Fruit fly (Drosophila melanogaster) whole organism, prepupa: Measurements from ENCODE around the gene enc.

Source experiments
- Blimp-1 ChIP-seq: fragments of 200-800 bp; sonication (Bioruptor generic); optimal IDR thresholded peaks from 3 replicates; lab custom pipeline; 2017; ENCODE audit warnings: missing biosample characterization, missing genetic modification characterization, mild to moderate bottlenecking, moderate library complexity, missing genetic modification reagents
- CG10631 ChIP-seq: fragments of 200-800 bp; sonication (Bioruptor generic); optimal IDR thresholded peaks from 2 replicates; lab custom pipeline; 2016; ENCODE audit warnings: missing biosample characterization, missing genetic modification characterization
- CG11294 ChIP-seq: fragments of 200-800 bp; sonication (Bioruptor generic); IDR thresholded peaks from 2 replicates; pipeline ENCODE4 v1.3.6; 2022; ENCODE audit warnings: missing biosample characterization, missing genetic modification characterization
- CG11762 ChIP-seq: fragments of 200-800 bp; sonication (Bioruptor generic); optimal IDR thresholded peaks from 3 replicates; lab custom pipeline; 2016; ENCODE audit warnings: missing biosample characterization, missing genetic modification characterization; ENCODE audit not compliant: insufficient read depth
- CG11902 ChIP-seq: fragments of 200-800 bp; sonication (Bioruptor generic); optimal IDR thresholded peaks from 3 replicates; lab custom pipeline; 2016; ENCODE audit warnings: missing biosample characterization, missing genetic modification characterization
- CG15336 ChIP-seq: fragments of 200-800 bp; sonication (Bioruptor generic); IDR thresholded peaks from 2 replicates; pipeline ENCODE4 v1.3.6; 2022; ENCODE audit warnings: missing biosample characterization, missing genetic modification characterization
- CG1621 ChIP-seq: fragments of 200-800 bp; sonication (Bioruptor generic); optimal IDR thresholded peaks from 3 replicates; lab custom pipeline; 2018; ENCODE audit warnings: missing biosample characterization, mild to moderate bottlenecking, missing genetic modification characterization
- CG16779 ChIP-seq: fragments of 200-800 bp; sonication (Bioruptor generic); optimal IDR thresholded peaks from 3 replicates; lab custom pipeline; 2017; ENCODE audit warnings: missing biosample characterization, mild to moderate bottlenecking, missing genetic modification characterization
- CG3032 ChIP-seq: fragments of 200-800 bp; optimal IDR thresholded peaks from 2 replicates; lab custom pipeline; 2019; ENCODE audit warnings: missing biosample characterization, mild to moderate bottlenecking, missing genetic modification characterization, moderate library complexity
- CG31627 ChIP-seq: fragments of 200-800 bp; sonication (Bioruptor generic); optimal IDR thresholded peaks from 3 replicates; lab custom pipeline; 2016; ENCODE audit warnings: missing biosample characterization, missing genetic modification characterization
- CG32006 ChIP-seq: fragments of 200-800 bp; sonication (Bioruptor generic); optimal IDR thresholded peaks from 3 replicates; lab custom pipeline; 2017; ENCODE audit warnings: missing biosample characterization, mild to moderate bottlenecking, missing genetic modification characterization
- CG34406 ChIP-seq: fragments of 200-800 bp; sonication (Bioruptor generic); optimal IDR thresholded peaks from 3 replicates; lab custom pipeline; 2016; ENCODE audit warnings: missing biosample characterization, missing genetic modification characterization
- CG3919 ChIP-seq: fragments of 200-800 bp; sonication (Bioruptor generic); optimal IDR thresholded peaks from 3 replicates; lab custom pipeline; 2016; ENCODE audit warnings: missing biosample characterization, missing genetic modification characterization
- CG4318 ChIP-seq: fragments of 200-800 bp; sonication (Bioruptor generic); optimal IDR thresholded peaks from 3 replicates; lab custom pipeline; 2017; ENCODE audit warnings: missing biosample characterization, mild to moderate bottlenecking, missing genetic modification characterization
- CG6163 ChIP-seq: fragments of 200-800 bp; sonication (Bioruptor generic); IDR thresholded peaks from 3 replicates; pipeline ENCODE4 v1.3.6; 2022; ENCODE audit warnings: missing biosample characterization, missing genetic modification characterization
- CG6276 ChIP-seq: fragments of 200-800 bp; sonication (Bioruptor generic); optimal IDR thresholded peaks from 2 replicates; lab custom pipeline; 2017; ENCODE audit warnings: missing biosample characterization, mild to moderate bottlenecking, missing genetic modification characterization
- CG6792 ChIP-seq: fragments of 200-800 bp; sonication (Bioruptor generic); optimal IDR thresholded peaks from 3 replicates; lab custom pipeline; 2016; ENCODE audit warnings: missing biosample characterization, missing genetic modification characterization
- CG6808 ChIP-seq: fragments of 200-800 bp; sonication (Bioruptor generic); optimal IDR thresholded peaks from 3 replicates; lab custom pipeline; 2017; ENCODE audit warnings: missing biosample characterization, missing genetic modification characterization, mild to moderate bottlenecking, moderate library complexity, missing genetic modification reagents
- CG7368 ChIP-seq: fragments of 200-800 bp; sonication (Bioruptor generic); optimal IDR thresholded peaks from 3 replicates; lab custom pipeline; 2016; ENCODE audit warnings: missing biosample characterization, missing genetic modification characterization
- CG8119 ChIP-seq: fragments of 200-800 bp; sonication (Bioruptor generic); IDR thresholded peaks from 3 replicates; pipeline ENCODE4 v1.3.6; 2022; ENCODE audit warnings: missing biosample characterization, missing genetic modification characterization
- CG8319 ChIP-seq: fragments of 200-800 bp; sonication (Bioruptor generic); optimal IDR thresholded peaks from 3 replicates; lab custom pipeline; 2016; ENCODE audit warnings: missing biosample characterization, missing genetic modification characterization
- CG8632 ChIP-seq: fragments of 200-800 bp; sonication (Bioruptor generic); optimal IDR thresholded peaks from 3 replicates; lab custom pipeline; 2016; ENCODE audit warnings: missing biosample characterization, missing genetic modification characterization
- Eip75B ChIP-seq: fragments of 200-800 bp; sonication (Bioruptor generic); optimal IDR thresholded peaks from 3 replicates; lab custom pipeline; 2016; ENCODE audit warnings: missing biosample characterization, missing genetic modification characterization
- Eip78C ChIP-seq: fragments of 200-800 bp; sonication (Bioruptor generic); peaks from one replicate; lab custom pipeline; 2016; ENCODE audit warnings: missing biosample characterization, missing genetic modification characterization
- Eip93F ChIP-seq: fragments of 200-800 bp; sonication (Bioruptor generic); optimal IDR thresholded peaks from 2 replicates; lab custom pipeline; 2016; ENCODE audit warnings: missing biosample characterization, mild to moderate bottlenecking, missing genetic modification characterization
- Ets21C ChIP-seq: fragments of 200-800 bp; sonication (Bioruptor generic); optimal IDR thresholded peaks from 3 replicates; lab custom pipeline; 2016; ENCODE audit warnings: missing biosample characterization, missing genetic modification characterization
- Ets96B ChIP-seq: fragments of 200-800 bp; optimal IDR thresholded peaks from 2 replicates; lab custom pipeline; 2019; ENCODE audit warnings: missing biosample characterization, mild to moderate bottlenecking, missing genetic modification characterization, moderate library complexity
- Hr38 ChIP-seq: sonication (Bioruptor generic); optimal IDR thresholded peaks from 2 replicates; lab custom pipeline; 2016; ENCODE audit warnings: missing biosample characterization, missing genetic modification characterization
- Hr39 ChIP-seq: fragments of 200-800 bp; sonication (Bioruptor generic); optimal IDR thresholded peaks from 2 replicates; lab custom pipeline; 2016; ENCODE audit warnings: missing biosample characterization, missing genetic modification characterization
- Hr4 ChIP-seq: fragments of 200-800 bp; sonication (Bioruptor generic); optimal IDR thresholded peaks from 3 replicates; lab custom pipeline; 2016; ENCODE audit warnings: missing biosample characterization, missing genetic modification characterization
- OdsH ChIP-seq: fragments of 200-800 bp; sonication (Bioruptor generic); optimal IDR thresholded peaks from 3 replicates; lab custom pipeline; 2016; ENCODE audit warnings: missing biosample characterization, missing genetic modification characterization
- Smox ChIP-seq: fragments of 200-800 bp; sonication (Bioruptor generic); optimal IDR thresholded peaks from 3 replicates; lab custom pipeline; 2016; ENCODE audit warnings: missing biosample characterization, missing genetic modification characterization
- Sox102F ChIP-seq: fragments of 200-800 bp; sonication (Bioruptor generic); optimal IDR thresholded peaks from 2 replicates; lab custom pipeline; 2016; ENCODE audit warnings: missing biosample characterization, mild to moderate bottlenecking, missing genetic modification characterization
- Sox14 ChIP-seq: fragments of 200-800 bp; sonication (Bioruptor generic); optimal IDR thresholded peaks from 3 replicates; lab custom pipeline; 2016; ENCODE audit warnings: missing biosample characterization, missing genetic modification characterization
- Sox15 ChIP-seq: fragments of 200-800 bp; sonication (Bioruptor generic); optimal IDR thresholded peaks from 3 replicates; lab custom pipeline; 2016; ENCODE audit warnings: missing biosample characterization, missing genetic modification characterization
- achi ChIP-seq: fragments of 200-800 bp; sonication (Bioruptor generic); optimal IDR thresholded peaks from 3 replicates; lab custom pipeline; 2016; ENCODE audit warnings: missing biosample characterization, missing genetic modification characterization
- acj6 ChIP-seq: fragments of 200-800 bp; sonication (Bioruptor generic); optimal IDR thresholded peaks from 3 replicates; lab custom pipeline; 2016; ENCODE audit warnings: missing biosample characterization, missing genetic modification characterization
- dac ChIP-seq: fragments of 200-800 bp; sonication (Bioruptor generic); optimal IDR thresholded peaks from 2 replicates; lab custom pipeline; 2017; ENCODE audit warnings: missing biosample characterization, mild to moderate bottlenecking, missing genetic modification characterization
- dsx ChIP-seq: fragments of 200-800 bp; optimal IDR thresholded peaks from 3 replicates; lab custom pipeline; 2019; ENCODE audit warnings: missing biosample characterization, mild to moderate bottlenecking, missing genetic modification characterization, moderate library complexity; ENCODE audit not compliant: poor library complexity, severe bottlenecking
- eg ChIP-seq: fragments of 200-800 bp; sonication (Bioruptor generic); IDR thresholded peaks from 3 replicates; pipeline ENCODE4 v1.3.6; 2022; ENCODE audit warnings: missing biosample characterization, missing genetic modification characterization
- esn ChIP-seq: fragments of 200-800 bp; sonication (Bioruptor generic); optimal IDR thresholded peaks from 2 replicates; lab custom pipeline; 2016; ENCODE audit warnings: missing biosample characterization, mild to moderate bottlenecking, missing genetic modification characterization, moderate library complexity
- fd59A ChIP-seq: fragments of 200-800 bp; sonication (Bioruptor generic); optimal IDR thresholded peaks from 2 replicates; lab custom pipeline; 2017; ENCODE audit warnings: missing biosample characterization, mild to moderate bottlenecking, missing genetic modification characterization, missing genetic modification reagents
- fd85E ChIP-seq: fragments of 200-800 bp; sonication (Bioruptor generic); optimal IDR thresholded peaks from 3 replicates; lab custom pipeline; 2016; ENCODE audit warnings: missing biosample characterization, missing genetic modification characterization
- fkh ChIP-seq: fragments of 200-800 bp; sonication (Bioruptor generic); optimal IDR thresholded peaks from 3 replicates; lab custom pipeline; 2017; ENCODE audit warnings: missing biosample characterization, mild to moderate bottlenecking, missing genetic modification characterization, moderate library complexity
- lz ChIP-seq: fragments of 200-800 bp; sonication (Bioruptor generic); optimal IDR thresholded peaks from 3 replicates; lab custom pipeline; 2016; ENCODE audit warnings: missing biosample characterization, missing genetic modification characterization
- net ChIP-seq: fragments of 200-800 bp; sonication (Bioruptor generic); optimal IDR thresholded peaks from 3 replicates; lab custom pipeline; 2016; ENCODE audit warnings: missing biosample characterization, missing genetic modification characterization
- pdm3 ChIP-seq: fragments of 200-800 bp; sonication (Bioruptor generic); optimal IDR thresholded peaks from 3 replicates; lab custom pipeline; 2016; ENCODE audit warnings: missing biosample characterization, missing genetic modification characterization
- ss ChIP-seq, 2 experiments: fragments of 200-800 bp; sonication (Bioruptor generic); optimal IDR thresholded peaks; 2 replicates in 1 of 2; 3 replicates in 1 of 2; lab custom pipeline; 2017 to 2018; ENCODE audit warnings: mild to moderate bottlenecking in 2 of 2, missing biosample characterization in 2 of 2, missing genetic modification characterization in 2 of 2, moderate library complexity in 1 of 2
- svp ChIP-seq: fragments of 200-800 bp; sonication (Bioruptor generic); peaks from one replicate; lab custom pipeline; 2016; ENCODE audit warnings: missing biosample characterization, missing genetic modification characterization
- vri ChIP-seq: fragments of 200-800 bp; sonication (Bioruptor generic); optimal IDR thresholded peaks from 3 replicates; lab custom pipeline; 2016; ENCODE audit warnings: missing biosample characterization, mild to moderate bottlenecking, missing genetic modification characterization

enc gene

DNA sequence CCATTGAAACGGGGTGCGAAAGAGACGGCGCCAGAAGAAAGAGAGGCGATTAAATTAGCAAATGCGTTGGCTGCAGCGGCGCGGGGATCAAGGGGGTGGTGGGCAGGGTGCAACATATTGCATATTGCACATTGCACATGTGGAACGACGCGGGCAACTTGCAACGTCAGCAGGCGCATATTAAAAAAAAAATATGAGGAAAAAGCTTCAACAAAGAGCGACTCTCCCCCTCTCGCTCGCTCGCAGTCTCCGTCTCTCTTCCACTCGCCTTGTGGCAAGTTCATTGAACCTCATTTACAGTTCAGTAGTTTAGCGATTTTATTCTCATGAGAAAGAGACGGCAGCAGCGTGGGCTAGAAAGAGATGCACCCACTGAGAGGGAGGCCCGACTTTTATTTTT, 34.5 kb upstream of the enc start:
- TF ChIP-seq Hr4 (GFP tag; lab: Kevin White, UChicago), result no peak
- TF ChIP-seq Ets21C (GFP tag; lab: Kevin White, UChicago), result no peak
- no peak for TF ChIP-seq Sox14 (GFP tag; lab: Kevin White, UChicago)
- TF ChIP-seq CG4318 (GFP tag; lab: Kevin White, UChicago), result no peak
- no peak for TF ChIP-seq pdm3 (GFP tag; lab: Kevin White, UChicago)
- no peak for TF ChIP-seq fd59A (GFP tag; lab: Kevin White, UChicago)
- no peak for TF ChIP-seq CG34406 (GFP tag; lab: Kevin White, UChicago)
- TF ChIP-seq CG3032 (tag; lab: Kevin White, UChicago), result no peak
- TF ChIP-seq svp (GFP tag; lab: Kevin White, UChicago), result peak; percentile 0
- no peak for TF ChIP-seq Hr39 (GFP tag; lab: Kevin White, UChicago)
- TF ChIP-seq CG11762 (GFP tag; lab: Kevin White, UChicago), result no peak
- TF ChIP-seq Sox102F, result no peak
- TF ChIP-seq ss (GFP tag; optimal IDR thresholded peaks at IDR 0.05; lab: Kevin White, UChicago), result peak in 1 of 2 experiments; percentile 19
- TF ChIP-seq vri (GFP tag; lab: Kevin White, UChicago), result no peak
- no peak for TF ChIP-seq CG8319 (GFP tag; lab: Kevin White, UChicago)
- TF ChIP-seq dac (GFP tag; lab: Kevin White, UChicago), result no peak
- TF ChIP-seq CG31627, result no peak
- TF ChIP-seq Smox (GFP tag; lab: Kevin White, UChicago), result no peak
- TF ChIP-seq CG1621 (tag; lab: Kevin White, UChicago), result no peak
- no peak for TF ChIP-seq CG32006
- TF ChIP-seq lz (GFP tag; lab: Kevin White, UChicago), result no peak
- TF ChIP-seq OdsH, result no peak
- TF ChIP-seq CG16779 (tag; lab: Kevin White, UChicago), result no peak
- no peak for TF ChIP-seq Eip93F (GFP tag; lab: Kevin White, UChicago)
- TF ChIP-seq CG6792 (GFP tag; lab: Kevin White, UChicago), result no peak
- TF ChIP-seq esn, result no peak
- no peak for TF ChIP-seq CG6808
- TF ChIP-seq CG6276 (GFP tag; lab: Kevin White, UChicago), result peak; percentile 25
- TF ChIP-seq Eip78C, result peak; percentile 22
- TF ChIP-seq CG3919 (GFP tag; lab: Kevin White, UChicago), result no peak
- TF ChIP-seq net (GFP tag; lab: Kevin White, UChicago), result no peak
- peak; percentile 22 for TF ChIP-seq dsx (GFP tag; lab: Kevin White, UChicago)
- TF ChIP-seq CG10631 (GFP tag; lab: Kevin White, UChicago), result no peak
- TF ChIP-seq Sox15 (GFP tag; lab: Kevin White, UChicago), result no peak
- no peak for TF ChIP-seq Eip75B (GFP tag; lab: Kevin White, UChicago)
- peak; percentile 29; the same call in 1 of the 3 replicates for TF ChIP-seq eg (GFP tag; lab: Robert Waterston, UW)
- TF ChIP-seq fd85E, result no peak
- no peak for TF ChIP-seq CG15336 (GFP tag; lab: Robert Waterston, UW)
- no peak for TF ChIP-seq CG7368 (GFP tag; lab: Kevin White, UChicago)
- no peak for TF ChIP-seq Ets96B (tag; lab: Kevin White, UChicago)
- no peak for TF ChIP-seq achi (GFP tag; lab: Kevin White, UChicago)
- TF ChIP-seq acj6 (GFP tag; lab: Kevin White, UChicago), result no peak
- TF ChIP-seq CG11294, result no peak
- no peak for TF ChIP-seq CG8632 (GFP tag; lab: Kevin White, UChicago)
- TF ChIP-seq Hr38, result no peak
- TF ChIP-seq CG8119 (GFP tag; lab: Robert Waterston, UW), result no peak
- no peak for TF ChIP-seq Blimp-1 (GFP tag; lab: Kevin White, UChicago)
- TF ChIP-seq fkh (GFP tag; lab: Kevin White, UChicago), result no peak
- TF ChIP-seq CG6163 (GFP tag; lab: Robert Waterston, UW), result no peak
- TF ChIP-seq CG11902 (GFP tag; lab: Kevin White, UChicago), result no peak
- TF ChIP-seq, all 60 proteins: peak for 6
